Fruit fly (Drosophila melanogaster) whole organism, wandering third instar larva: Measurements from ENCODE around the gene Sfp23F.

Experiments
- CG32264 ChIP-seq: fragments of 200-800 bp; sonication (Bioruptor generic); optimal IDR thresholded peaks from 2 replicates; lab custom pipeline; 2016; ENCODE audit warnings: missing biosample characterization, missing genetic modification characterization
- CG9705 ChIP-seq: fragments of 200-800 bp; sonication (Bioruptor generic); optimal IDR thresholded peaks from 2 replicates; lab custom pipeline; 2018; ENCODE audit warnings: missing biosample characterization, mild to moderate bottlenecking, missing genetic modification characterization
- CrebA ChIP-seq: fragments of 200-800 bp; sonication (Bioruptor generic); optimal IDR thresholded peaks from 2 replicates; lab custom pipeline; 2016; ENCODE audit warnings: missing biosample characterization, mild to moderate bottlenecking, missing genetic modification characterization, borderline replicate concordance
- Dfd ChIP-seq: fragments of >200 bp; optimal IDR thresholded peaks from 2 replicates; lab custom pipeline; 2017; ENCODE audit warnings: missing biosample characterization, missing genetic modification characterization
- GATAd ChIP-seq: sonication (Bioruptor generic); optimal IDR thresholded peaks from 2 replicates; lab custom pipeline; 2016; ENCODE audit warnings: missing biosample characterization, missing genetic modification characterization
- HLH106 ChIP-seq: fragments of 200-800 bp; optimal IDR thresholded peaks from 3 replicates; lab custom pipeline; 2019; ENCODE audit warnings: missing biosample characterization, mild to moderate bottlenecking, missing genetic modification characterization, moderate library complexity
- Hnf4 ChIP-seq: fragments of 200-800 bp; sonication (Bioruptor generic); optimal IDR thresholded peaks from 2 replicates; lab custom pipeline; 2016; ENCODE audit warnings: missing biosample characterization, mild to moderate bottlenecking, missing genetic modification characterization
- Hr78 ChIP-seq: fragments of >200 bp; optimal IDR thresholded peaks from 2 replicates; lab custom pipeline; 2017; ENCODE audit warnings: missing biosample characterization, missing genetic modification characterization
- Hr83 ChIP-seq: fragments of 200-300 bp; sonication (Bioruptor generic); optimal IDR thresholded peaks from 2 replicates; lab custom pipeline; 2016; ENCODE audit warnings: missing biosample characterization, mild to moderate bottlenecking, missing genetic modification characterization, moderate library complexity; ENCODE audit not compliant: poor library complexity, severe bottlenecking
- Jra ChIP-seq: sonication (Bioruptor generic); optimal IDR thresholded peaks from 2 replicates; lab custom pipeline; 2016; ENCODE audit warnings: missing biosample characterization, missing genetic modification characterization
- Mio ChIP-seq: sonication (Bioruptor generic); optimal IDR thresholded peaks from 2 replicates; lab custom pipeline; 2016; ENCODE audit warnings: missing biosample characterization, missing genetic modification characterization
- N ChIP-seq: fragments of >200 bp; optimal IDR thresholded peaks from 2 replicates; lab custom pipeline; 2018; ENCODE audit warnings: missing biosample characterization, missing external identifiers, missing genetic modification characterization
- OdsH ChIP-seq: fragments of 200-800 bp; sonication (Bioruptor generic); optimal IDR thresholded peaks from 2 replicates; lab custom pipeline; 2016; ENCODE audit warnings: missing biosample characterization, mild to moderate bottlenecking, missing genetic modification characterization
- Rel ChIP-seq, 2 experiments: fragments of 200-800 bp; sonication (Bioruptor generic) in 1 of 2; optimal IDR thresholded peaks; 2 replicates in 1 of 2; 3 replicates in 1 of 2; lab custom pipeline; 2016 to 2019; ENCODE audit warnings: mild to moderate bottlenecking in 2 of 2, missing biosample characterization in 2 of 2, missing genetic modification characterization in 2 of 2, moderate library complexity in 1 of 2
- Sp1 ChIP-seq: fragments of 200-800 bp; sonication (Bioruptor generic); optimal IDR thresholded peaks from 3 replicates; lab custom pipeline; 2019; ENCODE audit warnings: missing biosample characterization, mild to moderate bottlenecking, missing genetic modification characterization, moderate library complexity
- Vsx2 ChIP-seq: fragments of 200-300, 225-300 bp; sonication (Bioruptor generic); optimal IDR thresholded peaks from 2 replicates; lab custom pipeline; 2018; ENCODE audit warnings: missing biosample characterization, missing genetic modification characterization; ENCODE audit not compliant: partially characterized antibody
- brk ChIP-seq: fragments of 200-800 bp; sonication (Bioruptor generic); optimal IDR thresholded peaks from 2 replicates; lab custom pipeline; 2016; ENCODE audit warnings: missing biosample characterization, mild to moderate bottlenecking, missing genetic modification characterization
- ey ChIP-seq: fragments of 200-800 bp; sonication (Bioruptor generic); optimal IDR thresholded peaks from 2 replicates; lab custom pipeline; 2016; ENCODE audit warnings: missing biosample characterization, missing genetic modification characterization
- foxo ChIP-seq, 2 experiments: fragments of 200-800 bp; sonication (Bioruptor generic); optimal IDR thresholded peaks; 2 replicates in 1 of 2; 3 replicates in 1 of 2; lab custom pipeline; 2016 to 2017; ENCODE audit warnings: missing biosample characterization in 2 of 2, missing genetic modification characterization in 2 of 2
- fru ChIP-seq: fragments of 200-800 bp; sonication (Bioruptor generic); optimal IDR thresholded peaks from 3 replicates; lab custom pipeline; 2016; ENCODE audit warnings: missing biosample characterization, mild to moderate bottlenecking, missing genetic modification characterization
- h ChIP-seq: fragments of 200-800 bp; sonication (Bioruptor generic); optimal IDR thresholded peaks from 3 replicates; lab custom pipeline; 2016; ENCODE audit warnings: missing biosample characterization, mild to moderate bottlenecking, missing genetic modification characterization
- jim ChIP-seq: fragments of 175-275, 200-325 bp; sonication (Bioruptor generic); optimal IDR thresholded peaks from 2 replicates; lab custom pipeline; 2016; ENCODE audit warnings: missing biosample characterization, mild to moderate bottlenecking, missing genetic modification characterization
- lola ChIP-seq: fragments of >200 bp; optimal IDR thresholded peaks from 2 replicates; lab custom pipeline; 2017; ENCODE audit warnings: missing biosample characterization, missing genetic modification characterization
- pan ChIP-seq: fragments of >200 bp; optimal IDR thresholded peaks from 2 replicates; lab custom pipeline; 2017
- psq ChIP-seq: fragments of 200-800 bp; sonication (Bioruptor generic); optimal IDR thresholded peaks from 3 replicates; lab custom pipeline; 2017; ENCODE audit warnings: missing biosample characterization, mild to moderate bottlenecking, missing genetic modification characterization, moderate library complexity
- rgr ChIP-seq: fragments of 200-800 bp; sonication (Bioruptor generic); optimal IDR thresholded peaks from 3 replicates; lab custom pipeline; 2016; ENCODE audit warnings: missing biosample characterization, mild to moderate bottlenecking, missing genetic modification characterization
- sv ChIP-seq: fragments of 200-800 bp; sonication (Bioruptor generic); optimal IDR thresholded peaks from 3 replicates; lab custom pipeline; 2016; ENCODE audit warnings: missing biosample characterization, missing genetic modification characterization
- tai ChIP-seq: sonication (Bioruptor generic); optimal IDR thresholded peaks from 2 replicates; lab custom pipeline; 2016; ENCODE audit warnings: missing biosample characterization, missing genetic modification characterization
- usp ChIP-seq: fragments of >200 bp; optimal IDR thresholded peaks from 2 replicates; lab custom pipeline; 2017; ENCODE audit warnings: missing biosample characterization, missing genetic modification characterization
- woc ChIP-seq: sonication (Bioruptor generic); optimal IDR thresholded peaks from 2 replicates; lab custom pipeline; 2016; ENCODE audit warnings: missing biosample characterization, mild to moderate bottlenecking, missing genetic modification characterization

Gene Sfp23F

DNA sequence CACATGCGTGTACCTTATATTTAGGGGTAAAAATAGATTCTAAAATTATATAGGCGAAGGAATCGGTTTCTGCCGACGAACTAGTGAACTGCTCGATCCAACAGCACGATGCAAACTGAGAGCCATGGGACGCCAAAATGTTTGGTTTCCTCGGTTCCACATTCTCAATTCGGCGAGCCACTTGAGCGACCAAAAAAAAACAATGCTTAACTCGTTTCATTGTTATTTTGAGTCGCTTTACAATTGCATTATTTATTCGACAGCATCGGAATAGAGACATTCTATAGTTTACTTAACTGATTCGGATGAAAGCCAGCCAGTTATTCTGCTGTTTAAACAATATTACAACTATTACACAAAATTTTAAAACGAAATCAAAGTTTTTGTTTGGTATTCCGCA lies 11.9 kb downstream of the Sfp23F start, which contains the start of gene CG15412:
CG15412 (minus strand) TSS at position 101 of the 400 bp plus-strand sequence.
- TF ChIP-seq Rel (GFP tag; optimal IDR thresholded peaks at IDR 0.05; lab: Kevin White, UChicago) = no peak
- TF ChIP-seq Rel (tag; optimal IDR thresholded peaks at IDR 0.05; lab: Kevin White, UChicago) = no peak
- TF ChIP-seq N (GFP tag; lab: Kevin White, UChicago) = no peak
- TF ChIP-seq Jra (GFP tag; lab: Kevin White, UChicago) = no peak
- no peak for TF ChIP-seq CG9705
- no peak for TF ChIP-seq brk (GFP tag; lab: Kevin White, UChicago)
- no peak for TF ChIP-seq OdsH (GFP tag; lab: Kevin White, UChicago)
- no peak for TF ChIP-seq usp
- TF ChIP-seq foxo (GFP tag; optimal IDR thresholded peaks at IDR 0.05; lab: Kevin White, UChicago) = no peak
- no peak for TF ChIP-seq sv (GFP tag; lab: Kevin White, UChicago)
- TF ChIP-seq rgr (GFP tag; lab: Kevin White, UChicago) = no peak
- TF ChIP-seq Sp1 = no peak
- TF ChIP-seq CrebA (GFP tag; lab: Kevin White, UChicago) = no peak
- TF ChIP-seq Hr78 (GFP tag; lab: Kevin White, UChicago) = no peak
- TF ChIP-seq, all 38 proteins: peak for 0

DNA sequence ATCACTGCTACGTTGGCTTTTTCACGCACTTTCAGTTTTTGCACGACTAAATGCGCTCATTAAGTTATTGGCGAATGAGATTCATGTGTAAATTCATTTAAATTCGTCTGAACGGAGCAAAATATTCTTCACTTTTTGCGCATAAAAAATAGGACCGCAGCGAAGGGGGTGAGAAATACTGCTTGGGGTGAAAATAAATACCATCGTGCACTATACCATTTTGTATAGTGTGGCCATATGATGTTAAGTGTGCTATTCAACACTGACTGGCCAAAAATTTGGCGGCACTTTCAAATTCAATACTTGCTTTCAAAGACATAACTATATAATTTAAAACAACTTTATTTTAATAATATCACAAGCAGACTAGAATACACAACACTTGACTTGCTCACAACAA lies 14.3 kb downstream of the Sfp23F start, which contains the start of gene GramD1B:
GramD1B (minus strand) TSS at position 131 of the 400 bp plus-strand sequence.
- TF ChIP-seq woc (GFP tag; lab: Kevin White, UChicago) (no peak), pan (no peak), h (GFP tag; lab: Kevin White, UChicago) (peak; percentile 46), HLH106 (tag; lab: Kevin White, UChicago) (peak; percentile 21), Dfd (no peak), sv (GFP tag; lab: Kevin White, UChicago) (no peak), GATAd (GFP tag; lab: Kevin White, UChicago) (no peak), Jra (GFP tag; lab: Kevin White, UChicago) (peak; percentile 6), Rel (GFP tag; optimal IDR thresholded peaks at IDR 0.05; lab: Kevin White, UChicago) (no peak), Rel (tag; optimal IDR thresholded peaks at IDR 0.05; lab: Kevin White, UChicago) (peak; percentile 45), Hnf4 (GFP tag; lab: Kevin White, UChicago) (peak; percentile 52), rgr (GFP tag; lab: Kevin White, UChicago) (peak; percentile 24), Sp1 (peak; percentile 13), foxo (GFP tag; optimal IDR thresholded peaks at IDR 0.05; lab: Kevin White, UChicago) (peak in 1 of 2 experiments; percentile 23)

- TF ChIP-seq jim (GFP tag; lab: Kevin White, UChicago) (no peak), fru (GFP tag; lab: Kevin White, UChicago) (peak; percentile 19), psq (GFP tag; lab: Kevin White, UChicago) (peak; percentile 13), HLH106 (tag; lab: Kevin White, UChicago) (peak; percentile 31), foxo (GFP tag; optimal IDR thresholded peaks at IDR 0.05; lab: Kevin White, UChicago) (peak in 1 of 2 experiments; percentile 10), Hr83 (GFP tag; lab: Kevin White, UChicago) (no peak), Hnf4 (GFP tag; lab: Kevin White, UChicago) (peak; percentile 12)
These were observed 15.0 kb downstream of the Sfp23F start for dm6 chr2L:3372483-3372929.

DNA sequence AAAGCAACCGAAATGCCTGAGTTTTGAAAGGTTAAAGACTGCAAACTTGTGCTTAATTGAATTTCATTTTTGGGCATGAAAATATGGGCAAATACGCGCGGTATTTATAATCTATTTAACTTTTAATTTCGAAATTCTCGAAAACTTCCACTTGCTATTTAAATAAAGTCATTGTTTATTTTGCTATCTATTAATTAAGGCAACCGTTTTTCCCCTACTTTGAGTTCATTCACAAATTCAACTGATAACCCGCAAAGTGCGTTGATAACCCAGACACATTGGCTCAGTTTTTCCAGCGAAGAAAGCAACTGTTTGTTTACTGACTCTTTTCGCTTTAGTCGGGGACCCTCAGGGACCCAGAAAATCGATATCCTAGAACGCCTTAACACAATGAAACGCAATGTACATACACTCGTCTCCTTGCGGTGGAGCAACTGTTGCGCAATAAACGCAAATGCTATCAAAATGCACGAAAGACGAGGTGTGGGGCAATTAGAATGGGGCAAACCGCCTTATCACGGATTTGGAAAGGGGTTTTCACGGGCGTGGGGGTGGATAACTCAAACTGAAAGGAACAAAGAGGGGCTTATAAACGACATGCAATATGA lies 15.7 kb downstream of the Sfp23F start:
- TF ChIP-seq Rel (GFP tag; optimal IDR thresholded peaks at IDR 0.05; lab: Kevin White, UChicago) (no peak), Rel (tag; optimal IDR thresholded peaks at IDR 0.05; lab: Kevin White, UChicago) (peak; percentile 94), psq (GFP tag; lab: Kevin White, UChicago) (no peak)
- TF ChIP-seq, all 38 proteins: peak for 1

DNA sequence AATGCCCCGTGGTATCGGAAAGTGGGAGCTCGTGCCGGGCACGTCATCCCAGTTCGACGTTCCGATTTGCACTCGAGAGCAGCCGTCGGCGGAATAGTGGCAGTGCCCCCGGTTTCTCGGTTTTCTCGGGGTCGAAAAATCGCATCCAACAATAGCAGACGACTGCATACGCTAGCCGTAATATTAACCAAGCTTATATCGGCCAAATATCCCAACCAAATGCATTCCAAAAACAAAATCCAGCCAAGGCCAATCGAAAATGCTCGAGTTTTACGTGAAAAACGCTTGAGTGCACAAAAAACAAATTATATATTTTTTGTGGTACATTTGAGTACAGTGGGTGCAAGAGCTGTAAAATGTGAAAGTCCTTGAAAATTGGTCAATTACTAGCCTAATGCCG lies 16.2 kb downstream of the Sfp23F start:
- no peak for TF ChIP-seq Vsx2
- TF ChIP-seq sv (GFP tag; lab: Kevin White, UChicago) = no peak
- TF ChIP-seq psq (GFP tag; lab: Kevin White, UChicago) = no peak
- no peak for TF ChIP-seq Hr83 (GFP tag; lab: Kevin White, UChicago)
- TF ChIP-seq Dfd = no peak
- no peak for TF ChIP-seq Mio (GFP tag; lab: Kevin White, UChicago)
- no peak for TF ChIP-seq tai
- no peak for TF ChIP-seq Rel (GFP tag; optimal IDR thresholded peaks at IDR 0.05; lab: Kevin White, UChicago)
- no peak for TF ChIP-seq Rel (tag; optimal IDR thresholded peaks at IDR 0.05; lab: Kevin White, UChicago)
- TF ChIP-seq Sp1 = no peak
- no peak for TF ChIP-seq rgr (GFP tag; lab: Kevin White, UChicago)
- no peak for TF ChIP-seq CrebA (GFP tag; lab: Kevin White, UChicago)
- TF ChIP-seq lola (GFP tag; lab: Kevin White, UChicago) = no peak
- no peak for TF ChIP-seq ey (GFP tag; lab: Kevin White, UChicago)
- no peak for TF ChIP-seq Jra (GFP tag; lab: Kevin White, UChicago)
- no peak for TF ChIP-seq foxo (GFP tag; optimal IDR thresholded peaks at IDR 0.05; lab: Kevin White, UChicago)
- no peak for TF ChIP-seq HLH106 (tag; lab: Kevin White, UChicago)
- TF ChIP-seq jim (GFP tag; lab: Kevin White, UChicago) = no peak
- no peak for TF ChIP-seq CG32264
- no peak for TF ChIP-seq OdsH (GFP tag; lab: Kevin White, UChicago)
- no peak for TF ChIP-seq Hr78 (GFP tag; lab: Kevin White, UChicago)
- TF ChIP-seq, all 38 proteins: peak for 0
